Fruit fly (Drosophila melanogaster) whole organism, prepupa: ENCODE data around the gene CG15728.

Experiments used
- CG10631 ChIP-seq: fragments of 200-800 bp; sonication (Bioruptor generic); optimal IDR thresholded peaks from 2 replicates; lab custom pipeline; 2016; ENCODE audit warnings: missing biosample characterization, missing genetic modification characterization
- CG10669 ChIP-seq: fragments of 200-800 bp; sonication (Bioruptor generic); optimal IDR thresholded peaks from 3 replicates; lab custom pipeline; 2018; ENCODE audit warnings: missing biosample characterization, mild to moderate bottlenecking, missing genetic modification characterization, moderate library complexity
- CG11294 ChIP-seq: fragments of 200-800 bp; sonication (Bioruptor generic); IDR thresholded peaks from 2 replicates; pipeline ENCODE4 v1.3.6; 2022; ENCODE audit warnings: missing biosample characterization, missing genetic modification characterization
- CG11762 ChIP-seq: fragments of 200-800 bp; sonication (Bioruptor generic); optimal IDR thresholded peaks from 3 replicates; lab custom pipeline; 2016; ENCODE audit warnings: missing biosample characterization, missing genetic modification characterization; ENCODE audit not compliant: insufficient read depth
- CG11902 ChIP-seq: fragments of 200-800 bp; sonication (Bioruptor generic); optimal IDR thresholded peaks from 3 replicates; lab custom pipeline; 2016; ENCODE audit warnings: missing biosample characterization, missing genetic modification characterization
- CG15336 ChIP-seq: fragments of 200-800 bp; sonication (Bioruptor generic); IDR thresholded peaks from 2 replicates; pipeline ENCODE4 v1.3.6; 2022; ENCODE audit warnings: missing biosample characterization, missing genetic modification characterization
- CG1621 ChIP-seq: fragments of 200-800 bp; sonication (Bioruptor generic); optimal IDR thresholded peaks from 3 replicates; lab custom pipeline; 2018; ENCODE audit warnings: missing biosample characterization, mild to moderate bottlenecking, missing genetic modification characterization
- CG16779 ChIP-seq: fragments of 200-800 bp; sonication (Bioruptor generic); optimal IDR thresholded peaks from 3 replicates; lab custom pipeline; 2017; ENCODE audit warnings: missing biosample characterization, mild to moderate bottlenecking, missing genetic modification characterization
- CG3032 ChIP-seq: fragments of 200-800 bp; optimal IDR thresholded peaks from 2 replicates; lab custom pipeline; 2019; ENCODE audit warnings: missing biosample characterization, mild to moderate bottlenecking, missing genetic modification characterization, moderate library complexity
- CG31627 ChIP-seq: fragments of 200-800 bp; sonication (Bioruptor generic); optimal IDR thresholded peaks from 3 replicates; lab custom pipeline; 2016; ENCODE audit warnings: missing biosample characterization, missing genetic modification characterization
- CG34406 ChIP-seq: fragments of 200-800 bp; sonication (Bioruptor generic); optimal IDR thresholded peaks from 3 replicates; lab custom pipeline; 2016; ENCODE audit warnings: missing biosample characterization, missing genetic modification characterization
- CG3919 ChIP-seq: fragments of 200-800 bp; sonication (Bioruptor generic); optimal IDR thresholded peaks from 3 replicates; lab custom pipeline; 2016; ENCODE audit warnings: missing biosample characterization, missing genetic modification characterization
- CG4318 ChIP-seq: fragments of 200-800 bp; sonication (Bioruptor generic); optimal IDR thresholded peaks from 3 replicates; lab custom pipeline; 2017; ENCODE audit warnings: missing biosample characterization, mild to moderate bottlenecking, missing genetic modification characterization
- CG6163 ChIP-seq: fragments of 200-800 bp; sonication (Bioruptor generic); IDR thresholded peaks from 3 replicates; pipeline ENCODE4 v1.3.6; 2022; ENCODE audit warnings: missing biosample characterization, missing genetic modification characterization
- CG6276 ChIP-seq: fragments of 200-800 bp; sonication (Bioruptor generic); optimal IDR thresholded peaks from 2 replicates; lab custom pipeline; 2017; ENCODE audit warnings: missing biosample characterization, mild to moderate bottlenecking, missing genetic modification characterization
- CG6792 ChIP-seq: fragments of 200-800 bp; sonication (Bioruptor generic); optimal IDR thresholded peaks from 3 replicates; lab custom pipeline; 2016; ENCODE audit warnings: missing biosample characterization, missing genetic modification characterization
- CG6808 ChIP-seq: fragments of 200-800 bp; sonication (Bioruptor generic); optimal IDR thresholded peaks from 3 replicates; lab custom pipeline; 2017; ENCODE audit warnings: missing biosample characterization, missing genetic modification characterization, mild to moderate bottlenecking, moderate library complexity, missing genetic modification reagents
- CG7368 ChIP-seq: fragments of 200-800 bp; sonication (Bioruptor generic); optimal IDR thresholded peaks from 3 replicates; lab custom pipeline; 2016; ENCODE audit warnings: missing biosample characterization, missing genetic modification characterization
- CG8119 ChIP-seq: fragments of 200-800 bp; sonication (Bioruptor generic); IDR thresholded peaks from 3 replicates; pipeline ENCODE4 v1.3.6; 2022; ENCODE audit warnings: missing biosample characterization, missing genetic modification characterization
- CG8319 ChIP-seq: fragments of 200-800 bp; sonication (Bioruptor generic); optimal IDR thresholded peaks from 3 replicates; lab custom pipeline; 2016; ENCODE audit warnings: missing biosample characterization, missing genetic modification characterization
- CG8632 ChIP-seq: fragments of 200-800 bp; sonication (Bioruptor generic); optimal IDR thresholded peaks from 3 replicates; lab custom pipeline; 2016; ENCODE audit warnings: missing biosample characterization, missing genetic modification characterization
- CG9139 ChIP-seq: fragments of 200-800 bp; sonication (Bioruptor generic); optimal IDR thresholded peaks from 3 replicates; lab custom pipeline; 2017; ENCODE audit warnings: missing biosample characterization, mild to moderate bottlenecking, missing genetic modification characterization
- Eip75B ChIP-seq: fragments of 200-800 bp; sonication (Bioruptor generic); optimal IDR thresholded peaks from 3 replicates; lab custom pipeline; 2016; ENCODE audit warnings: missing biosample characterization, missing genetic modification characterization
- Eip78C ChIP-seq: fragments of 200-800 bp; sonication (Bioruptor generic); peaks from one replicate; lab custom pipeline; 2016; ENCODE audit warnings: missing biosample characterization, missing genetic modification characterization
- Eip93F ChIP-seq: fragments of 200-800 bp; sonication (Bioruptor generic); optimal IDR thresholded peaks from 2 replicates; lab custom pipeline; 2016; ENCODE audit warnings: missing biosample characterization, mild to moderate bottlenecking, missing genetic modification characterization
- Ets21C ChIP-seq: fragments of 200-800 bp; sonication (Bioruptor generic); optimal IDR thresholded peaks from 3 replicates; lab custom pipeline; 2016; ENCODE audit warnings: missing biosample characterization, missing genetic modification characterization
- Hr39 ChIP-seq: fragments of 200-800 bp; sonication (Bioruptor generic); optimal IDR thresholded peaks from 2 replicates; lab custom pipeline; 2016; ENCODE audit warnings: missing biosample characterization, missing genetic modification characterization
- Lpt ChIP-seq: fragments of 200-800 bp; sonication (Bioruptor generic); optimal IDR thresholded peaks from 3 replicates; lab custom pipeline; 2016; ENCODE audit warnings: missing biosample characterization, missing genetic modification characterization
- Met ChIP-seq: fragments of 200-800 bp; sonication (Bioruptor generic); optimal IDR thresholded peaks from 3 replicates; lab custom pipeline; 2016; ENCODE audit warnings: missing biosample characterization, missing genetic modification characterization
- OdsH ChIP-seq: fragments of 200-800 bp; sonication (Bioruptor generic); optimal IDR thresholded peaks from 3 replicates; lab custom pipeline; 2016; ENCODE audit warnings: missing biosample characterization, missing genetic modification characterization
- Smox ChIP-seq: fragments of 200-800 bp; sonication (Bioruptor generic); optimal IDR thresholded peaks from 3 replicates; lab custom pipeline; 2016; ENCODE audit warnings: missing biosample characterization, missing genetic modification characterization
- Sox102F ChIP-seq: fragments of 200-800 bp; sonication (Bioruptor generic); optimal IDR thresholded peaks from 2 replicates; lab custom pipeline; 2016; ENCODE audit warnings: missing biosample characterization, mild to moderate bottlenecking, missing genetic modification characterization
- Sox15 ChIP-seq: fragments of 200-800 bp; sonication (Bioruptor generic); optimal IDR thresholded peaks from 3 replicates; lab custom pipeline; 2016; ENCODE audit warnings: missing biosample characterization, missing genetic modification characterization
- achi ChIP-seq: fragments of 200-800 bp; sonication (Bioruptor generic); optimal IDR thresholded peaks from 3 replicates; lab custom pipeline; 2016; ENCODE audit warnings: missing biosample characterization, missing genetic modification characterization
- acj6 ChIP-seq: fragments of 200-800 bp; sonication (Bioruptor generic); optimal IDR thresholded peaks from 3 replicates; lab custom pipeline; 2016; ENCODE audit warnings: missing biosample characterization, missing genetic modification characterization
- cyc ChIP-seq: fragments of 200-800 bp; sonication (Bioruptor generic); optimal IDR thresholded peaks from 3 replicates; lab custom pipeline; 2016; ENCODE audit warnings: missing biosample characterization, missing genetic modification characterization
- dac ChIP-seq: fragments of 200-800 bp; sonication (Bioruptor generic); optimal IDR thresholded peaks from 2 replicates; lab custom pipeline; 2017; ENCODE audit warnings: missing biosample characterization, mild to moderate bottlenecking, missing genetic modification characterization
- dsx ChIP-seq: fragments of 200-800 bp; optimal IDR thresholded peaks from 3 replicates; lab custom pipeline; 2019; ENCODE audit warnings: missing biosample characterization, mild to moderate bottlenecking, missing genetic modification characterization, moderate library complexity; ENCODE audit not compliant: poor library complexity, severe bottlenecking
- eg ChIP-seq: fragments of 200-800 bp; sonication (Bioruptor generic); IDR thresholded peaks from 3 replicates; pipeline ENCODE4 v1.3.6; 2022; ENCODE audit warnings: missing biosample characterization, missing genetic modification characterization
- esn ChIP-seq: fragments of 200-800 bp; sonication (Bioruptor generic); optimal IDR thresholded peaks from 2 replicates; lab custom pipeline; 2016; ENCODE audit warnings: missing biosample characterization, mild to moderate bottlenecking, missing genetic modification characterization, moderate library complexity
- fd59A ChIP-seq: fragments of 200-800 bp; sonication (Bioruptor generic); optimal IDR thresholded peaks from 2 replicates; lab custom pipeline; 2017; ENCODE audit warnings: missing biosample characterization, mild to moderate bottlenecking, missing genetic modification characterization, missing genetic modification reagents
- fkh ChIP-seq: fragments of 200-800 bp; sonication (Bioruptor generic); optimal IDR thresholded peaks from 3 replicates; lab custom pipeline; 2017; ENCODE audit warnings: missing biosample characterization, mild to moderate bottlenecking, missing genetic modification characterization, moderate library complexity
- salr ChIP-seq, 2 experiments: fragments of 200-800 bp; sonication (Bioruptor generic); optimal IDR thresholded peaks; 3 replicates each; lab custom pipeline; 2016 to 2018; ENCODE audit warnings: missing biosample characterization in 2 of 2, missing genetic modification characterization in 2 of 2, mild to moderate bottlenecking in 1 of 2
- spab ChIP-seq: fragments of 200-800 bp; sonication (Bioruptor generic); optimal IDR thresholded peaks from 2 replicates; lab custom pipeline; 2017; ENCODE audit warnings: missing biosample characterization, mild to moderate bottlenecking, missing genetic modification characterization, missing genetic modification reagents
- ss ChIP-seq, 2 experiments: fragments of 200-800 bp; sonication (Bioruptor generic); optimal IDR thresholded peaks; 2 replicates in 1 of 2; 3 replicates in 1 of 2; lab custom pipeline; 2017 to 2018; ENCODE audit warnings: mild to moderate bottlenecking in 2 of 2, missing biosample characterization in 2 of 2, missing genetic modification characterization in 2 of 2, moderate library complexity in 1 of 2
- svp ChIP-seq: fragments of 200-800 bp; sonication (Bioruptor generic); peaks from one replicate; lab custom pipeline; 2016; ENCODE audit warnings: missing biosample characterization, missing genetic modification characterization
- topi ChIP-seq: fragments of 200-800 bp; sonication (Bioruptor generic); optimal IDR thresholded peaks from 3 replicates; lab custom pipeline; 2016; ENCODE audit warnings: missing biosample characterization, missing genetic modification characterization

The CG15728 gene

DNA sequence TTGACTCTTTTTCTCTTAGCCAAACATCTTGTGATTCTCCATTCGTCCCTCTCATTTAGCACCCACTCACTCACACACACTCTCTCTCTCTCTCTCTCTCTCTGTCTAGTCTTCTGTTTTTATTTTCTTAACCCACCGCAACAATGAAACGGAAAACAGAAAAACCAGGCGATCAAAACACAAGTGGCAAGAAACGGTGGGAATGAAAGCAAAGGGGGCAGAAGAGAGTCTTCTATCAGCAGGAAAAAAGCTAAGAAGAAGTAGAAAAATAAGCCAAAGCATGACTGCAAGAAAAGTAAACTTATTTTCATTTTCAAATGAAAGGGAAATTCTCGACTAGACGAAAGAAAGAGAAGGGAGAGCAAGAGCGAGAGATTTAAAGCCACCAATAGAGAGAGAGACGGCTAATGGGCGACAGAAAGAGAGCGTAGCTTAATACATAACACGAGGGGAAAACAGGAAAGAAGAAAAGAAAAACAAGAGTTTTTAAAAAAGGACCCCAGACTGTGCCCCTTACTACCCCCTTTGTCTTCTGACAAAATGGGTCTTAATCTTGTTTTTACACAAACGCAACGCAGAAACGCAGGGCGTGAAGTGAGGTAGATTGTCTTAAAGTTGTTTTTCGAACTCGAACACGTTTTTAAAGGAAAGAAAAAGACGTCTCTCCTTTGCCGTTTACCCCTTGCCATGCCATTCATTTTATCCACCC is 49.9 kb downstream of the CG15728 start (continued):
- TF ChIP-seq dsx = peak; percentile 86
- no peak for TF ChIP-seq Sox15
- TF ChIP-seq fd59A = no peak
- TF ChIP-seq Met = peak; percentile 31
- peak; percentile 20 for TF ChIP-seq CG10669 (GFP tag; lab: Kevin White, UChicago)
- TF ChIP-seq svp (GFP tag; lab: Kevin White, UChicago) = peak; percentile 44
- TF ChIP-seq Eip78C (GFP tag; lab: Kevin White, UChicago) = peak; percentile 80
- peak; percentile 77 for TF ChIP-seq CG6808 (GFP tag; lab: Kevin White, UChicago)
- TF ChIP-seq spab (GFP tag; lab: Kevin White, UChicago) = peak; percentile 52
- TF ChIP-seq CG15336 (GFP tag; lab: Robert Waterston, UW) = no peak; the same call in 1 of the 2 replicates
- peak; percentile 45 for TF ChIP-seq Lpt (GFP tag; lab: Kevin White, UChicago)
- TF ChIP-seq ss (GFP tag; optimal IDR thresholded peaks at IDR 0.05; lab: Kevin White, UChicago) = peak; percentile 84 to 85
- TF ChIP-seq CG6163 = peak; percentile 71
- TF ChIP-seq CG16779 (tag; lab: Kevin White, UChicago) = peak; percentile 32
- TF ChIP-seq, all 60 proteins: peak for 28

DNA sequence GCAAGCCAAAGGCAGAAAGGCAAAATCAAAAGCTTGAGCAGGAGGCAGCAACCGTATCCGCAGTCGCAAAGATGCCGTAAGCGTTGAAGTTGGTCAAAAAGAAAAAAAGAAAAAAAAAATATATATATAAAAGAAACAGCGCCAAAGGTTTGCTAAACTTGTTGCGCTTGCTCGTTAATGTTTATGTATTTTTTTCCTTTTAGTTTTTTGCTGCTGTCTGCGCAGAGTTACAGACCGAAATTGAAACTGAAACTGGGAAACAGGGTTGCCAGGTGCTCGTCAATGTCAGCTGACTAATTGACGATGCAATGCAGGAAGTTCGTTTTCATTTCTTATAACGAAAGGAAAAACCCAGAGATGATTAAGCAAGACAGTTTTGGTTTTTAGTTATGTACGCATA is 51.2 kb downstream of the CG15728 start:
- TF ChIP-seq CG11762 (GFP tag; lab: Kevin White, UChicago) (no peak), OdsH (GFP tag; lab: Kevin White, UChicago) (no peak), CG8319 (peak; percentile 16), svp (GFP tag; lab: Kevin White, UChicago) (peak; percentile 65), CG15336 (GFP tag; lab: Robert Waterston, UW) (0 out of 2 replicates have a peak, but pooled peaks have one; percentile 24), ss (GFP tag; optimal IDR thresholded peaks at IDR 0.05; lab: Kevin White, UChicago) (peak; percentile 77 to 78), Sox102F (GFP tag; lab: Kevin White, UChicago) (peak; percentile 30), CG10631 (no peak), esn (peak; percentile 12), fkh (GFP tag; lab: Kevin White, UChicago) (no peak), acj6 (GFP tag; lab: Kevin White, UChicago) (no peak), CG8632 (GFP tag; lab: Kevin White, UChicago) (no peak), Eip78C (GFP tag; lab: Kevin White, UChicago) (peak; percentile 79), CG7368 (GFP tag; lab: Kevin White, UChicago) (no peak), CG16779 (tag; lab: Kevin White, UChicago) (peak; percentile 20), CG3919 (GFP tag; lab: Kevin White, UChicago) (peak; percentile 25), topi (GFP tag; lab: Kevin White, UChicago) (peak; percentile 6), CG6808 (GFP tag; lab: Kevin White, UChicago) (peak; percentile 48), CG6163 (peak; percentile 74; the same call in 2 of the 3 replicates), Smox (GFP tag; lab: Kevin White, UChicago) (no peak), Sox15 (no peak), CG11902 (GFP tag; lab: Kevin White, UChicago) (no peak), Lpt (GFP tag; lab: Kevin White, UChicago) (peak; percentile 25), CG8119 (peak; percentile 52; the same call in 2 of the 3 replicates), salr (GFP tag; optimal IDR thresholded peaks at IDR 0.05; lab: Kevin White, UChicago) (peak in 1 of 2 experiments; percentile 7), CG9139 (peak; percentile 56), cyc (peak; percentile 6), CG6792 (GFP tag; lab: Kevin White, UChicago) (no peak), Ets21C (GFP tag; lab: Kevin White, UChicago) (no peak), achi (no peak), CG34406 (GFP tag; lab: Kevin White, UChicago) (no peak), CG3032 (tag; lab: Kevin White, UChicago) (peak; percentile 26), eg (GFP tag; lab: Robert Waterston, UW) (peak; percentile 58; the same call in 2 of the 3 replicates), dac (GFP tag; lab: Kevin White, UChicago) (no peak), Hr39 (GFP tag; lab: Kevin White, UChicago) (no peak), CG31627 (GFP tag; lab: Kevin White, UChicago) (peak; percentile 23), Eip75B (GFP tag; lab: Kevin White, UChicago) (no peak), dsx (peak; percentile 45), Eip93F (GFP tag; lab: Kevin White, UChicago) (peak; percentile 43), CG1621 (no peak), CG11294 (GFP tag; lab: Robert Waterston, UW) (no peak), CG6276 (peak; percentile 23), CG4318 (GFP tag; lab: Kevin White, UChicago) (no peak)
